Fruit fly (Drosophila melanogaster) whole organism, adult: ENCODE measurements around the gene CG32099.

Source experiments
- CG14711 ChIP-seq: fragments of 200-800 bp; sonication (Bioruptor generic); optimal IDR thresholded peaks from 2 replicates; lab custom pipeline; 2018; ENCODE audit warnings: missing biosample characterization, mild to moderate bottlenecking, missing genetic modification characterization, moderate library complexity
- CG1620 ChIP-seq: fragments of 200-800 bp; sonication (Bioruptor generic); optimal IDR thresholded peaks from 2 replicates; lab custom pipeline; 2016; ENCODE audit warnings: missing biosample characterization, missing genetic modification characterization
- CG5204 ChIP-seq: fragments of 200-800 bp; sonication (Bioruptor generic); optimal IDR thresholded peaks from 2 replicates; lab custom pipeline; 2016; ENCODE audit warnings: missing biosample characterization, missing genetic modification characterization
- CG7045 ChIP-seq: fragments of 200-800 bp; sonication (Bioruptor generic); optimal IDR thresholded peaks from 2 replicates; lab custom pipeline; 2017; ENCODE audit warnings: missing biosample characterization, mild to moderate bottlenecking, missing genetic modification characterization
- CG7101 ChIP-seq: fragments of 200-800 bp; sonication (Bioruptor generic); optimal IDR thresholded peaks from 2 replicates; lab custom pipeline; 2018; ENCODE audit warnings: missing biosample characterization, mild to moderate bottlenecking, missing genetic modification characterization, moderate library complexity
- Crg-1 ChIP-seq: fragments of 200-800 bp; sonication (Bioruptor generic); optimal IDR thresholded peaks from 2 replicates; lab custom pipeline; 2016; ENCODE audit warnings: missing biosample characterization, missing genetic modification characterization
- cic ChIP-seq: fragments of 200-800 bp; sonication (Bioruptor generic); optimal IDR thresholded peaks from 2 replicates; lab custom pipeline; 2017; ENCODE audit warnings: missing biosample characterization, mild to moderate bottlenecking, missing genetic modification characterization, moderate library complexity
- ovo ChIP-seq: fragments of 200-800 bp; sonication (Bioruptor generic); optimal IDR thresholded peaks from 2 replicates; lab custom pipeline; 2016; ENCODE audit warnings: missing biosample characterization, missing genetic modification characterization
- pad ChIP-seq: fragments of 200-800 bp; sonication (Bioruptor generic); optimal IDR thresholded peaks from 3 replicates; lab custom pipeline; 2017; ENCODE audit warnings: missing biosample characterization, missing genetic modification characterization, mild to moderate bottlenecking, moderate library complexity, missing genetic modification reagents
- toe ChIP-seq: fragments of 200-800 bp; sonication (Bioruptor generic); optimal IDR thresholded peaks from 2 replicates; lab custom pipeline; 2016; ENCODE audit warnings: missing biosample characterization, missing genetic modification characterization

dm6 chr3L:12162156-12162682 is 13.1 kb downstream of the CG32099 start:
- TF ChIP-seq CG7045 (GFP tag; lab: Kevin White, UChicago) (no peak), toe (GFP tag; lab: Kevin White, UChicago) (no peak), CG5204 (no peak), CG14711 (tag; lab: Kevin White, UChicago) (no peak), cic (GFP tag; lab: Kevin White, UChicago) (no peak), ovo (GFP tag; lab: Kevin White, UChicago) (no peak), CG7101 (tag; lab: Kevin White, UChicago) (no peak), Crg-1 (GFP tag; lab: Kevin White, UChicago) (no peak), CG1620 (no peak), pad (no peak)
